Worm (Caenorhabditis elegans) whole organism, mixed stage, embryonic: ENCODE measurements around the gene meg-1.

Experiments
- M03D4.4 ChIP-seq: sonication (generic microtip); optimal IDR thresholded peaks from 2 replicates; lab custom pipeline; 2017; ENCODE audit warnings: mild to moderate bottlenecking, missing genetic modification characterization, missing compliant biosample characterization
- blmp-1 ChIP-seq: fragments of 150-350 bp; optimal IDR thresholded peaks from 2 replicates; lab custom pipeline; 2014; ENCODE audit warnings: missing biosample characterization, missing genetic modification characterization
- ceh-39 ChIP-seq: fragments of 150-350 bp; optimal IDR thresholded peaks from 2 replicates; lab custom pipeline; 2014; ENCODE audit warnings: missing biosample characterization, missing genetic modification characterization
- ceh-43 ChIP-seq: fragments of 200-800 bp; sonication (Bioruptor generic); optimal IDR thresholded peaks from 2 replicates; lab custom pipeline; 2018; ENCODE audit warnings: mild to moderate bottlenecking, missing genetic modification characterization, moderate library complexity, missing compliant biosample characterization
- ces-1 ChIP-seq: fragments of 150-350 bp; optimal IDR thresholded peaks from 2 replicates; lab custom pipeline; 2014; ENCODE audit warnings: missing biosample characterization, missing genetic modification reagents, missing genetic modification characterization
- cnd-1 ChIP-seq: fragments of 200-800 bp; sonication (Bioruptor generic); optimal IDR thresholded peaks from 2 replicates; lab custom pipeline; 2018; ENCODE audit warnings: mild to moderate bottlenecking, missing genetic modification characterization, missing compliant biosample characterization
- drap-1 ChIP-seq: fragments of 200-800 bp; sonication (Bioruptor generic); optimal IDR thresholded peaks from 3 replicates; lab custom pipeline; 2018; ENCODE audit warnings: mild to moderate bottlenecking, missing genetic modification characterization, missing compliant biosample characterization
- elt-1 ChIP-seq: sonication (generic microtip); optimal IDR thresholded peaks from 2 replicates; lab custom pipeline; 2017; ENCODE audit warnings: missing genetic modification characterization, mild to moderate bottlenecking, missing compliant biosample characterization, antibody characterized with exemption, moderate library complexity, borderline replicate concordance; ENCODE audit not compliant: insufficient read depth
- elt-3 ChIP-seq: fragments of 150-350 bp; optimal IDR thresholded peaks from 2 replicates; lab custom pipeline; 2014; ENCODE audit warnings: missing biosample characterization, missing genetic modification characterization
- flh-1 ChIP-seq: fragments of 200-800 bp; sonication (Bioruptor generic); optimal IDR thresholded peaks from 2 replicates; lab custom pipeline; 2018; ENCODE audit warnings: mild to moderate bottlenecking, missing genetic modification characterization, moderate library complexity, missing compliant biosample characterization
- ham-2 ChIP-seq: fragments of 200-800 bp; sonication (Bioruptor generic); optimal IDR thresholded peaks from 2 replicates; lab custom pipeline; 2018; ENCODE audit warnings: mild to moderate bottlenecking, missing genetic modification characterization, missing compliant biosample characterization
- hlh-1 ChIP-seq: fragments of 150-350 bp; optimal IDR thresholded peaks from 2 replicates; lab custom pipeline; 2014; ENCODE audit warnings: missing biosample characterization, missing genetic modification reagents, missing genetic modification characterization
- lin-13 ChIP-seq: fragments of 150-350 bp; optimal IDR thresholded peaks from 2 replicates; lab custom pipeline; 2014; ENCODE audit warnings: missing biosample characterization, missing genetic modification characterization
- lin-32 ChIP-seq: fragments of 200-800 bp; sonication (Bioruptor generic); optimal IDR thresholded peaks from 2 replicates; lab custom pipeline; 2018; ENCODE audit warnings: mild to moderate bottlenecking, missing genetic modification characterization, missing compliant biosample characterization
- lsy-2 ChIP-seq: fragments of 150-350 bp; optimal IDR thresholded peaks from 2 replicates; lab custom pipeline; 2014; ENCODE audit warnings: missing biosample characterization, missing genetic modification characterization
- mab-5 ChIP-seq: fragments of 150-350 bp; optimal IDR thresholded peaks from 2 replicates; lab custom pipeline; 2014; ENCODE audit warnings: missing biosample characterization, missing genetic modification characterization
- mep-1 ChIP-seq: fragments of 150-350 bp; optimal IDR thresholded peaks from 2 replicates; lab custom pipeline; 2017; ENCODE audit warnings: missing biosample characterization, missing genetic modification reagents, missing genetic modification characterization, inconsistent platforms
- mls-2 ChIP-seq: sonication (generic microtip); optimal IDR thresholded peaks from 2 replicates; lab custom pipeline; 2016; ENCODE audit warnings: mild to moderate bottlenecking, missing genetic modification characterization, moderate library complexity, missing compliant biosample characterization
- nhr-12 ChIP-seq: fragments of 150-350 bp; optimal IDR thresholded peaks from 2 replicates; lab custom pipeline; 2014; ENCODE audit warnings: missing biosample characterization, missing genetic modification characterization
- nhr-237 ChIP-seq: fragments of 150-350 bp; optimal IDR thresholded peaks from 2 replicates; lab custom pipeline; 2014; ENCODE audit warnings: missing biosample characterization, missing genetic modification characterization
- nhr-76 ChIP-seq: sonication (generic microtip); optimal IDR thresholded peaks from 2 replicates; lab custom pipeline; 2017; ENCODE audit warnings: missing biosample characterization, missing genetic modification characterization
- pha-4 ChIP-seq: fragments of 150-350 bp; optimal IDR thresholded peaks from 2 replicates; lab custom pipeline; 2018; ENCODE audit warnings: missing biosample characterization, missing genetic modification reagents, missing genetic modification characterization
- sptf-1 ChIP-seq: sonication (generic microtip); optimal IDR thresholded peaks from 2 replicates; lab custom pipeline; 2017; ENCODE audit warnings: mild to moderate bottlenecking, missing genetic modification characterization, moderate library complexity, missing compliant biosample characterization
- unc-120 ChIP-seq: sonication (generic microtip); optimal IDR thresholded peaks from 2 replicates; lab custom pipeline; 2017; ENCODE audit warnings: missing genetic modification characterization, missing compliant biosample characterization; ENCODE audit not compliant: poor library complexity, severe bottlenecking
- unc-39 ChIP-seq: fragments of 150-350 bp; optimal IDR thresholded peaks from 2 replicates; lab custom pipeline; 2014; ENCODE audit warnings: missing biosample characterization, missing genetic modification characterization
- unc-62 ChIP-seq: fragments of 150-350 bp; optimal IDR thresholded peaks from 2 replicates; lab custom pipeline; 2014; ENCODE audit warnings: missing biosample characterization, missing genetic modification reagents, missing genetic modification characterization
- zip-8 ChIP-seq: fragments of 150-350 bp; optimal IDR thresholded peaks from 2 replicates; lab custom pipeline; 2014; ENCODE audit warnings: missing biosample characterization, missing genetic modification characterization

Gene meg-1

DNA sequence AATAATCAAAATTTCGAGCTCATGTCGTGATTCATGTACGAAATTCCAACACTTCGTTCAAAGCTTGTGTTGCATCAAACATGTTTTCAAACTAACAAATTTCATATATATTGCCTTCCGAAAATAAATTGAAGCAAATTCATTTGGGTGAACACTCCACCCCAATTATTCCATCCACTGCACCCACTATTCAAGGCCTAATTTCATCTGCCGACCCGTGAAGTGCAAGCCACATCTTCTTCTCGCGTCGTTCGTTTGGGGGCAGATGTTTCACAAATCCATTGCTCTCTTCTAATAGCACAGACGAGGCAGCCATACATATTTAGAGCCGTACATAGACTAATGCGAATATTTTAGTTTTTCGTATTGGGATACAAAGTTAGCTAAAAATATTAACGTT lies 14.8 kb upstream of the meg-1 start:
- peak; percentile 18 for TF ChIP-seq cnd-1 (tag; lab: Kevin White, UChicago)
- peak; percentile 9 for TF ChIP-seq mep-1 (tag; lab: Kevin White, UChicago)
- TF ChIP-seq hlh-1 (tag; lab: Kevin White, UChicago), result no peak
- peak; percentile 98 for TF ChIP-seq ces-1 (GFP tag; lab: Kevin White, UChicago)
- TF ChIP-seq, all 35 proteins: peak for 3

DNA sequence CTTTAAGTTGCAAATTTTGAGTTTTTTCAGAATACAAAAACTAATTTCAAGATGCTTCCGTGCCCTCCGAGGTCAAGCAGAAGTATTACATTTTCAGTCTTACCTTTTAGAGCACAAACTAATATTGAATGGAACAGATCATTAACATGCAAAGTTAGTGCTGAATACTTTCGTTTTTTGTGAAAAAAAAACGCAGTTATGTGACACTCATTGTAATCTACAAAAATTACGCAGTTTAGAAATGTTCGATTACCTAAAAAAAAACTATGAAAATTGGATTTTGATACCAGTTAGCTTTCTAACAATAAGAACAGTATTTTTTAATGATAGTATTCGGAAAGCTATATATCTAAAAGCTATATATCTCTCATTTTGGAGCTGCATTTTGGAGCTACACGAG lies 12.4 kb upstream of the meg-1 start:
- TF ChIP-seq M03D4.4, result no peak
- no peak for TF ChIP-seq unc-120 (tag; lab: Kevin White, UChicago)
- TF ChIP-seq unc-62, result no peak
- no peak for TF ChIP-seq lin-13 (tag; lab: Kevin White, UChicago)
- TF ChIP-seq blmp-1 (tag; lab: Kevin White, UChicago), result no peak
- no peak for TF ChIP-seq hlh-1 (tag; lab: Kevin White, UChicago)
- TF ChIP-seq, all 35 proteins: peak for 0

DNA sequence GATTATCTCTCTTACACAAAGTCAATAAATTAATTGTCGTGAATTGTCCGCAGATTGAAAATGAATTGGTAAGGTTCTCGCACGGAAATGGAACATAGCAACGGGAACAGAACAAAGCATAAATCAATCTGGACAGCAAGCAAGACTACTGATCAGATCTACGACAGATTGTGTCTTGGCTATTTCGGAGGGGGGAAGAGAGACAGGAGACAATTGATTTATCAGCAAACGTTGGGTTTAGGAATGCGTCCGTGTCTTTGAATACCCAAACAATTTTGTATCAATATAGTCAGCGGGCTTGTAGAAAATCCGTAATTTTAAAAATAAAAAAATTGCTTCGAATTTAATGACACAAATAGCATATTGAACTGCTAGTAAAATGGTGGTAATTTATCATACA lies 11.9 kb upstream of the meg-1 start:
- peak; percentile 34 for TF ChIP-seq elt-1 (tag; lab: Kevin White, UChicago)
- no peak for TF ChIP-seq mep-1 (tag; lab: Kevin White, UChicago)
- no peak for TF ChIP-seq mls-2
- no peak for TF ChIP-seq hlh-1 (tag; lab: Kevin White, UChicago)
- peak; percentile 90 for TF ChIP-seq unc-62
- no peak for TF ChIP-seq blmp-1 (tag; lab: Kevin White, UChicago)
- peak; percentile 55 for TF ChIP-seq ham-2 (GFP tag; lab: Kevin White, UChicago)
- TF ChIP-seq nhr-237 (tag; lab: Kevin White, UChicago), result no peak
- TF ChIP-seq nhr-76, result no peak

DNA sequence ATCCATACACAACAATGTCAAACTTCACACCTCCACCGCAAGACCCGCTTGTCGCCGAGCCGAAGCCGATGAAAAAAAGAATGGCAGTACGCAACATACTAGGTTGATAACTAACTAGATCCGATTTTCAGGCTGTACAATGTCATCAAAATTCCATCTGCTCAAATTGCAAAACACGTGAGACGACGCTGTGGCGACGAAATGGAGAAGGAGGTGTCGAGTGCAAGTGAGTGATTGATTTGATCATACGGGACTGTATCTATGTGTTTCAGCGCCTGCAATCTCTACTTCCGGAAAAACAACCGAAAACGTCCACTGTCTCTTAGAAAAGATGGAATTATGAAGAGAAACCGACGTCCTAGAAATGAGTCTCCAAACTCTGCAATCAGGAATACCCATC lies 10.9 kb upstream of the meg-1 start:
- TF ChIP-seq hlh-1 (tag; lab: Kevin White, UChicago) (no peak), M03D4.4 (no peak), blmp-1 (tag; lab: Kevin White, UChicago) (no peak), cnd-1 (tag; lab: Kevin White, UChicago) (no peak), mep-1 (tag; lab: Kevin White, UChicago) (no peak), sptf-1 (tag; lab: Kevin White, UChicago) (no peak), nhr-76 (no peak), pha-4 (tag; lab: Kevin White, UChicago) (no peak), ces-1 (GFP tag; lab: Kevin White, UChicago) (no peak), elt-1 (tag; lab: Kevin White, UChicago) (no peak), zip-8 (tag; lab: Kevin White, UChicago) (no peak), elt-3 (tag; lab: Kevin White, UChicago) (no peak), lsy-2 (tag; lab: Kevin White, UChicago) (no peak)

DNA sequence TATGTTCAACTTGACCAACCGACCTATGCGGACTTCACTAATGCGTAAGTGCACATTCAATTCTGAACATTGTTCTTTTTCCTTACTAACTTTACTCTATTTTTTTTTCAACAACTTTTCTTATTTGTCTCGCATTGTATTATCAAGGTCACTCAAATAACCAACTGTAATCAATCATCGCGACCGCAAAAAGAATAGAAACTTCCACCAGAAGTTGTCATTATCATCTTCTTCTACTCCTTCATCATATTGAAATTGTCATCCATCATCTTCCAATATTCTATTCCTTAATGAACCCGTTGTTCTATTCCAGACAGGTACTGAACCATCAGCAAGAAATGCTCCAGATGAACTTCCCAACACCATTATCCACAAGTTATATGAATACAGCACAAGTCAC lies 10.0 kb upstream of the meg-1 start:
- TF ChIP-seq nhr-12 (tag; lab: Kevin White, UChicago) (no peak), elt-3 (tag; lab: Kevin White, UChicago) (peak; percentile 30), mls-2 (no peak), nhr-237 (tag; lab: Kevin White, UChicago) (no peak)

DNA sequence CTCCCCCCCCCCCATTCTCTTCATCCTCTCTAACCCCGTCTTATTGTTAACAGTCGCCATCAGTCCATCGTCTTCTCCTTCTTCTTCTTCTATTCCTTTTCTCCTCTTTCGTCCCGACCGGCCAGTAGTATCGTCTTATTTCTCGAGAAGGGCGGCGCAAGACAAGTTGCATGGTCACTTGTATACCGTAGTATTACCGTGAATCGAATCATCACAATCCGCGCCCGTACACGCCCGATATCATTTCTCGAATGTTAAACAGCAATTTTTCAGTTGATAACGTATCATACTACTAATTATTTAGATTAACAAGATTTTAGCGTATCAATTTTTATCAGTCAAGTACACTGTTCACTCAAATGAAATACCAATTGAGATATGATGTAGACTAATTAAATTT lies 8.5 kb upstream of the meg-1 start:
- TF ChIP-seq elt-3 (tag; lab: Kevin White, UChicago), result no peak
- TF ChIP-seq flh-1 (GFP tag; lab: Kevin White, UChicago), result no peak
- no peak for TF ChIP-seq nhr-237 (tag; lab: Kevin White, UChicago)
- TF ChIP-seq mab-5 (tag; lab: Kevin White, UChicago), result no peak
- no peak for TF ChIP-seq unc-39 (tag; lab: Kevin White, UChicago)
- no peak for TF ChIP-seq ceh-39
- TF ChIP-seq sptf-1 (tag; lab: Kevin White, UChicago), result no peak
- no peak for TF ChIP-seq ceh-43
- TF ChIP-seq lin-32 (GFP tag; lab: Kevin White, UChicago), result no peak
- no peak for TF ChIP-seq unc-62

DNA sequence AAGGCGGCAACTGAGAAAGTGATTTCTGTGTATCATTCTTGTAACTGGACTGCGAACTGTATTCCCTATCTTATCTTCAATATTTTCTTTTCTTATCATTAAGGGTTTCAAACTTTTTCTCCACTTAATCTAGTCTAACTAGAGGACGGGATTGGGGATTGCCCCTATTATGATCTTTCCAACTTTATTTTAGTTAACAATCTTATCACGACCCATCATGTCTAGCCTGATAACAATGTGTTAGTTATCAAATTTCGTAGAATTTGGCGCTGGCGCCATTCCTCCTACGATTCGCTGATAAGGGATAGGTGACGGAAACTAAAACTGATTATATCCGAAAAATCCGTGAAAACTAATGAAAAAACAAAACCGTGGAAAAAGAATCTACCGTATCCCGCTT lies 7.9 kb upstream of the meg-1 start:
- TF ChIP-seq drap-1 (GFP tag; lab: Kevin White, UChicago) (no peak), ham-2 (GFP tag; lab: Kevin White, UChicago) (no peak), pha-4 (tag; lab: Kevin White, UChicago) (no peak), mep-1 (tag; lab: Kevin White, UChicago) (no peak), nhr-237 (tag; lab: Kevin White, UChicago) (no peak), unc-39 (tag; lab: Kevin White, UChicago) (no peak), elt-3 (tag; lab: Kevin White, UChicago) (peak; percentile 79)
